Worm (Caenorhabditis elegans) whole organism, young adult: ENCODE data around the gene imp-2.
A peak's percentile ranks its signal among the peaks of the same experiment; 100 is the strongest.

ENCODE experiments used
- D2030.7 ChIP-seq: fragments of 200-800 bp; sonication (Bioruptor generic); IDR thresholded peaks from 2 replicates; pipeline ENCODE4 v1.3.6; 2022; ENCODE audit warnings: missing genetic modification reagents, missing genetic modification characterization, missing compliant biosample characterization
- F22D6.2 ChIP-seq: sonication (generic microtip); optimal IDR thresholded peaks from 2 replicates; lab custom pipeline; 2016; ENCODE audit warnings: mild to moderate bottlenecking, missing genetic modification characterization, missing compliant biosample characterization
- F55B11.4 ChIP-seq: sonication (generic microtip); optimal IDR thresholded peaks from 2 replicates; lab custom pipeline; 2016; ENCODE audit warnings: missing compliant biosample characterization, missing genetic modification characterization, borderline replicate concordance; ENCODE audit not compliant: insufficient read depth
- F57C9.4 ChIP-seq: sonication (generic microtip); optimal IDR thresholded peaks from 2 replicates; lab custom pipeline; 2017; ENCODE audit warnings: mild to moderate bottlenecking, missing genetic modification characterization, missing compliant biosample characterization
- Y79H2A.3 ChIP-seq: fragments of 200-800 bp; sonication (Bioruptor generic); conservative IDR thresholded peaks from 2 replicates; pipeline ENCODE4 v1.3.6; 2022; ENCODE audit warnings: missing genetic modification reagents, missing genetic modification characterization, missing compliant biosample characterization
- akir-1 ChIP-seq: fragments of 200-800 bp; sonication (Bioruptor generic); optimal IDR thresholded peaks from 2 replicates; lab custom pipeline; 2018; ENCODE audit warnings: mild to moderate bottlenecking, missing genetic modification characterization, moderate library complexity, missing compliant biosample characterization
- ama-1 ChIP-seq, 3 experiments: fragments of 150-350 bp in 1 of 3; sonication (generic microtip) in 2 of 3; optimal IDR thresholded peaks; 2 replicates each; lab custom pipeline; 2014 to 2018; ENCODE audit warnings: missing biosample characterization in 2 of 3, missing genetic modification characterization in 2 of 3, missing genetic modification reagents in 2 of 3
- atf-7 ChIP-seq: sonication (generic microtip); optimal IDR thresholded peaks from 2 replicates; lab custom pipeline; 2017; ENCODE audit warnings: mild to moderate bottlenecking, missing genetic modification characterization, missing compliant biosample characterization
- attf-5 ChIP-seq: fragments of 200-800 bp; sonication (Bioruptor generic); optimal IDR thresholded peaks from 2 replicates; lab custom pipeline; 2018; ENCODE audit warnings: mild to moderate bottlenecking, missing genetic modification characterization, missing compliant biosample characterization
- ccch-3 ChIP-seq: fragments of 200-800 bp; sonication (Bioruptor generic); optimal IDR thresholded peaks from 2 replicates; lab custom pipeline; 2018; ENCODE audit warnings: mild to moderate bottlenecking, missing genetic modification characterization, missing compliant biosample characterization
- cebp-1 ChIP-seq, 2 experiments: fragments of 200-800 bp in 1 of 2; sonication (Bioruptor generic) in 1 of 2; sonication (generic microtip) in 1 of 2; IDR thresholded peaks in 1 of 2; optimal IDR thresholded peaks in 1 of 2; 2 replicates each; pipeline versions ENCODE4 v1.3.6 to Lab custom; 2017 to 2022; ENCODE audit warnings: missing compliant biosample characterization in 2 of 2, missing genetic modification characterization in 2 of 2, mild to moderate bottlenecking in 1 of 2, missing genetic modification reagents in 1 of 2, moderate library complexity in 1 of 2
- cebp-2 ChIP-seq: fragments of 200-800 bp; sonication (Bioruptor generic); IDR thresholded peaks from 2 replicates; pipeline ENCODE4 v1.3.6; 2022; ENCODE audit warnings: missing genetic modification characterization, missing compliant biosample characterization
- ceh-40 ChIP-seq: fragments of 200-800 bp; sonication (Bioruptor generic); IDR thresholded peaks from 2 replicates; pipeline ENCODE4 v1.3.6; 2022; ENCODE audit warnings: missing genetic modification characterization, missing compliant biosample characterization
- ceh-91 ChIP-seq: fragments of 200-800 bp; sonication (Bioruptor generic); IDR thresholded peaks from 2 replicates; pipeline ENCODE4 v1.3.6; 2022; ENCODE audit warnings: missing genetic modification reagents, missing genetic modification characterization, missing compliant biosample characterization
- efl-1 ChIP-seq: fragments of 150-350 bp; optimal IDR thresholded peaks from 2 replicates; lab custom pipeline; 2014; ENCODE audit warnings: missing biosample characterization, missing genetic modification reagents, missing genetic modification characterization
- egl-18 ChIP-seq: fragments of 200-800 bp; sonication (Bioruptor generic); IDR thresholded peaks from 2 replicates; pipeline ENCODE4 v1.3.6; 2022; ENCODE audit warnings: missing genetic modification reagents, missing genetic modification characterization, missing compliant biosample characterization
- egl-44 ChIP-seq: fragments of 200-800 bp; sonication (Bioruptor generic); IDR thresholded peaks from 2 replicates; pipeline ENCODE4 v1.3.6; 2022; ENCODE audit warnings: missing genetic modification reagents, missing genetic modification characterization, missing compliant biosample characterization
- fkh-3 ChIP-seq: sonication (generic microtip); optimal IDR thresholded peaks from 2 replicates; lab custom pipeline; 2016; ENCODE audit warnings: mild to moderate bottlenecking, missing genetic modification characterization, missing compliant biosample characterization
- him-1 ChIP-seq: sonication (generic microtip); optimal IDR thresholded peaks from 2 replicates; lab custom pipeline; 2016; ENCODE audit warnings: missing genotype, missing genetic modification reagents, missing genetic modification characterization, missing compliant biosample characterization
- hlh-12 ChIP-seq: sonication (generic microtip); optimal IDR thresholded peaks from 2 replicates; lab custom pipeline; 2016; ENCODE audit warnings: missing genetic modification characterization, missing compliant biosample characterization
- hmg-1.2 ChIP-seq: fragments of 200-800 bp; sonication (Bioruptor generic); IDR thresholded peaks from 2 replicates; pipeline ENCODE4 v1.3.6; 2022; ENCODE audit warnings: missing genetic modification reagents, missing genetic modification characterization, missing compliant biosample characterization
- let-607 ChIP-seq, 2 experiments: fragments of 200-800 bp in 1 of 2; sonication (Bioruptor generic) in 1 of 2; sonication (generic microtip) in 1 of 2; optimal IDR thresholded peaks; 2 replicates each; lab custom pipeline; 2016 to 2018; ENCODE audit warnings: mild to moderate bottlenecking in 2 of 2, missing compliant biosample characterization in 2 of 2, missing genetic modification characterization in 2 of 2, moderate library complexity in 2 of 2, missing genotype in 1 of 2
- lin-54 ChIP-seq: fragments of 200-800 bp; sonication (Bioruptor generic); optimal IDR thresholded peaks from 2 replicates; lab custom pipeline; 2018; ENCODE audit warnings: mild to moderate bottlenecking, missing genetic modification characterization, missing compliant biosample characterization
- lir-1 ChIP-seq: fragments of 200-800 bp; sonication (Bioruptor generic); conservative IDR thresholded peaks from 2 replicates; pipeline ENCODE4 v1.3.6; 2022; ENCODE audit warnings: missing genetic modification reagents, missing genetic modification characterization, missing compliant biosample characterization
- lsl-1 ChIP-seq: fragments of 200-800 bp; sonication (Bioruptor generic); optimal IDR thresholded peaks from 2 replicates; lab custom pipeline; 2018; ENCODE audit warnings: mild to moderate bottlenecking, missing genetic modification characterization, moderate library complexity, missing compliant biosample characterization
- madf-6 ChIP-seq: fragments of 200-800 bp; sonication (Bioruptor generic); IDR thresholded peaks from 2 replicates; pipeline ENCODE4 v1.3.6; 2022; ENCODE audit warnings: missing genetic modification reagents, missing genetic modification characterization, missing compliant biosample characterization
- madf-8 ChIP-seq: fragments of 200-800 bp; sonication (Bioruptor generic); conservative IDR thresholded peaks from 2 replicates; pipeline ENCODE4 v1.3.6; 2022; ENCODE audit warnings: missing genetic modification reagents, missing genetic modification characterization, missing compliant biosample characterization
- mel-28 ChIP-seq: sonication (generic microtip); optimal IDR thresholded peaks from 2 replicates; lab custom pipeline; 2016; ENCODE audit warnings: borderline replicate concordance, mild to moderate bottlenecking, missing genetic modification characterization, missing compliant biosample characterization
- mes-4 ChIP-seq: sonication (generic microtip); optimal IDR thresholded peaks from 2 replicates; lab custom pipeline; 2016; ENCODE audit warnings: missing genotype, missing genetic modification characterization, missing compliant biosample characterization
- mxl-1 ChIP-seq: sonication (generic microtip); optimal IDR thresholded peaks from 2 replicates; lab custom pipeline; 2016; ENCODE audit warnings: missing genetic modification characterization, missing compliant biosample characterization
- nfyb-1 ChIP-seq: fragments of 200-800 bp; sonication (Bioruptor generic); IDR thresholded peaks from 2 replicates; pipeline ENCODE4 v1.3.6; 2022; ENCODE audit warnings: missing genetic modification reagents, missing genetic modification characterization, missing compliant biosample characterization
- repo-1 ChIP-seq: sonication (generic microtip); optimal IDR thresholded peaks from 2 replicates; lab custom pipeline; 2017; ENCODE audit warnings: mild to moderate bottlenecking, missing genetic modification characterization, missing compliant biosample characterization
- sea-2 ChIP-seq: fragments of 200-800 bp; sonication (Bioruptor generic); IDR thresholded peaks from 2 replicates; pipeline ENCODE4 v1.3.6; 2022; ENCODE audit warnings: missing genetic modification characterization, missing compliant biosample characterization
- snpc-1.3 ChIP-seq: sonication (generic microtip); optimal IDR thresholded peaks from 2 replicates; lab custom pipeline; 2017; ENCODE audit warnings: missing genetic modification characterization, mild to moderate bottlenecking, missing compliant biosample characterization, antibody characterized with exemption, moderate library complexity, missing genotype, missing genetic modification reagents; ENCODE audit not compliant: insufficient read depth
- snpc-4 ChIP-seq, 5 experiments: fragments of 150-350 bp in 1 of 5; sonication (generic microtip) in 4 of 5; optimal IDR thresholded peaks; 2 replicates each; lab custom pipeline; 2014 to 2018; ENCODE audit warnings: missing genetic modification characterization in 5 of 5, missing biosample characterization in 3 of 5, antibody characterized with exemption in 2 of 5, mild to moderate bottlenecking in 2 of 5, missing compliant biosample characterization in 2 of 5, missing genotype in 2 of 5, moderate library complexity in 2 of 5, missing genetic modification reagents in 1 of 5
- somi-1 ChIP-seq: fragments of 200-800 bp; sonication (Bioruptor generic); optimal IDR thresholded peaks from 2 replicates; lab custom pipeline; 2018; ENCODE audit warnings: mild to moderate bottlenecking, missing genetic modification characterization, missing compliant biosample characterization
- sptf-2 ChIP-seq: fragments of 200-800 bp; sonication (Bioruptor generic); optimal IDR thresholded peaks from 2 replicates; lab custom pipeline; 2018; ENCODE audit warnings: mild to moderate bottlenecking, missing genetic modification characterization, missing compliant biosample characterization
- tbp1 ChIP-seq: fragments of 200-800 bp; sonication (Bioruptor generic); optimal IDR thresholded peaks from 2 replicates; lab custom pipeline; 2018; ENCODE audit warnings: mild to moderate bottlenecking, missing genetic modification characterization, missing compliant biosample characterization
- tbx-9 ChIP-seq: sonication (generic microtip); optimal IDR thresholded peaks from 2 replicates; lab custom pipeline; 2016; ENCODE audit warnings: borderline replicate concordance, missing genetic modification characterization, inconsistent platforms, missing compliant biosample characterization
- xnd-1 ChIP-seq: sonication (generic microtip); optimal IDR thresholded peaks from 2 replicates; lab custom pipeline; 2016; ENCODE audit warnings: missing genotype, missing genetic modification reagents, missing genetic modification characterization, missing compliant biosample characterization
- ztf-18 ChIP-seq: sonication (generic microtip); optimal IDR thresholded peaks from 2 replicates; lab custom pipeline; 2016; ENCODE audit warnings: missing genotype, mild to moderate bottlenecking, missing genetic modification characterization, missing compliant biosample characterization
- ztf-25 ChIP-seq: fragments of 200-800 bp; sonication (Bioruptor generic); IDR thresholded peaks from 2 replicates; pipeline ENCODE4 v1.3.6; 2022; ENCODE audit warnings: missing genetic modification reagents, missing genetic modification characterization, missing compliant biosample characterization

Gene imp-2

DNA sequence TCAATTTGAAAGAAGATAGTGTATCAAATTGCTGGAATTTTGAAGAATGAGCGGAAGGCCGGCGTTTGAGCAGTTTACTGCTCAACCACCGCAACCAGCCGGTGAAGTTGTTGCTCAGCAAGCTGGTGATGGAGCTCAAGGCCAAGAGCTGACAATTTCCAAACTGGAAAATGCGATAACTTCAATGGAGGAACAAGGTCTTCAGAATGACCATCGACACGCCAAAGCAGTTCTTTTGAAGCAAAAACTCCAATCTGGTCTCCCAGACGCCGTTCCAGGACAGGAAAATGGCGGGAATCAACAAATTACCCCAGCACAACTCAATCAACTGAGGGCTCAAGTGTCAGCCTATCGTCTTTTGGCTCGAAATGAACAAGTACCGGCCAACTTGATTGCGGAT is 7.3 kb upstream of the imp-2 start:
- no peak for TF ChIP-seq ccch-3 (GFP tag; lab: Kevin White, UChicago)
- TF ChIP-seq snpc-1.3 (tag; lab: Kevin White, UChicago) = no peak
- TF ChIP-seq lin-54 (GFP tag; lab: Kevin White, UChicago) = no peak

DNA sequence TGAATTAATAATTGTTTCAGACTA is 7.1 kb upstream of the imp-2 start, which contains the start of gene swsn-4:
Gene swsn-4, plus strand, starts transcription at position 21 of the 24 bp plus-strand sequence.
- TF ChIP-seq ceh-91 (GFP tag; lab: Robert Waterston, UW) (no peak), ztf-18 (no peak), F22D6.2 (no peak), sea-2 (no peak), hlh-12 (no peak), cebp-2 (no peak), egl-18 (GFP tag; lab: Robert Waterston, UW) (no peak), Y79H2A.3 (GFP tag; lab: Robert Waterston, UW) (no peak), somi-1 (GFP tag; lab: Kevin White, UChicago) (no peak), lir-1 (GFP tag; lab: Robert Waterston, UW) (no peak)

DNA sequence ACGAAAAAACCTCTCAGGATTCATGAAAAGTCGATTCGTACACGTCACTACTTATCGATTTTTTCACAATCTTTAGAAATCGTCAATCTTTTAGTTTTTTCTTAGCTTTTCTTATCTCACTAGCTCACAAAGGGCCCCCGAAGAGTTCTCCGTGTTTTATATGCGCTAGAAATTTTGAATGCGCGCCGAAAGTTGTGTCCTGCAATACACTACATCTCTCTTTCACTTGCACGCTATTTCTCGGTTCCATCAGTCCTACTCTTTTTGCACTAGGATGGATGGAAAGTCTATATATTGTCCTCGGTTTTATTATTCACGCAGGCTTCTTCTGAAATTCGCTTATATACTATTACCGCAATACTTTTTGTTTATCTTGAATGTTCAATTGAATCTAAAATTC is 6.9 kb upstream of the imp-2 start:
- no peak for TF ChIP-seq ama-1 (optimal IDR thresholded peaks at IDR 0.05; lab: Kevin White, UChicago)
- TF ChIP-seq ama-1 (GFP tag; optimal IDR thresholded peaks at IDR 0.05; lab: Kevin White, UChicago) = no peak
- no peak for TF ChIP-seq snpc-4 (GFP tag; optimal IDR thresholded peaks at IDR 0.05; lab: Kevin White, UChicago)
- no peak for TF ChIP-seq snpc-4 (tag; optimal IDR thresholded peaks at IDR 0.05; lab: Kevin White, UChicago)
- TF ChIP-seq madf-8 (GFP tag; lab: Robert Waterston, UW) = no peak
- TF ChIP-seq lin-54 (GFP tag; lab: Kevin White, UChicago) = peak; percentile 11
- TF ChIP-seq mel-28 (tag; lab: Kevin White, UChicago) = no peak
- TF ChIP-seq xnd-1 = no peak

DNA sequence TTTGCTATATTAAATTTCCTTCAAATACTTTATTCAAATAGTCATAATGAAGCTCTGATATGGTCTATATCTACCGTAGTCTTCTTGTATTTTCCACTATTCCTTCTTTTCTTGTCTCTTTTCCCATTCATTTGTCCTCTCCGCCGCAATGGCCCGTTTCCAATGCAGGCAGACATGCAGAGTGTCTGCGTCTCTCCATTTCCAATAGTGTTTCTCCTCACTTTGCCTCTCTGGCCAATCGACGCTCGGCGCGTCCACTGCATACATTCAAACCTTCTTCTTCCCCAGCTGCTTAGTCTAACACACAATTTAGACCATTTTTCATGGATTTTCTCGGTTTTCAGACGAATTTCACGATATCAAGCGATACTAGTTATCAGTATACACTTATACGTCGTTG is 6.5 kb upstream of the imp-2 start:
- no peak for TF ChIP-seq sea-2
- TF ChIP-seq hmg-1.2 (GFP tag; lab: Robert Waterston, UW) = peak; percentile 100
- TF ChIP-seq let-607 (tag; optimal IDR thresholded peaks at IDR 0.05; lab: Kevin White, UChicago) = peak in 1 of 2 experiments; percentile 48
- TF ChIP-seq cebp-1 (GFP tag; IDR thresholded peaks at IDR 0.05; lab: Robert Waterston, UW) = no peak
- TF ChIP-seq cebp-1 (tag; optimal IDR thresholded peaks at IDR 0.05; lab: Kevin White, UChicago) = peak; percentile 31
- peak; percentile 95 for TF ChIP-seq nfyb-1

DNA sequence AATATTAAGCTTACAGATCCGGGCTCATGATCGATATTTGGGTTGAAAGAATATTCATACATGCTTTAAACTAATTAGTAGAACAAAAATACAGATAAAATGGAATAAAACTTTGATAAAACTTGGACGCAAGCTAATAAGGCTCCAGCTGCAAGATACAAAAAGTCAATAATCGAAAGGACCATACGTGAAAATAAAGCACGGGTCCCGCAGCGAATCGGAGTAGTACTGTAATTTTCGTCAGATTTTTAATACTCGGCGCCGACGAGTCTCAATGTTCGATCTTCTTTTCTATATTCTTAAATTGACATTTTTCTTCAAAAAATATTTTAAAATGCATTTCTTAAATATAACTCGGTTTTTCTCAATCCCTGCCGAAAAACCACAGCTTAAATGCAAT is 6.0 kb upstream of the imp-2 start, which contains the start of gene spo-11:
Gene spo-11, minus strand, starts transcription at position 189 of the 400 bp plus-strand sequence.
- no peak for TF ChIP-seq atf-7 (tag; lab: Kevin White, UChicago)
- TF ChIP-seq ztf-25 (GFP tag; lab: Robert Waterston, UW) = no peak
- 0 out of 2 replicates have a peak, but pooled peaks have one; percentile 36 for TF ChIP-seq ceh-91 (GFP tag; lab: Robert Waterston, UW)
- peak; percentile 94 for TF ChIP-seq lsl-1
- TF ChIP-seq mxl-1 (tag; lab: Kevin White, UChicago) = no peak
- TF ChIP-seq akir-1 = no peak
- no peak for TF ChIP-seq fkh-3 (tag; lab: Kevin White, UChicago)
- TF ChIP-seq attf-5 (GFP tag; lab: Kevin White, UChicago) = no peak
- no peak for TF ChIP-seq him-1
- TF ChIP-seq tbp1 (GFP tag; lab: Kevin White, UChicago) = no peak
- no peak for TF ChIP-seq F55B11.4 (tag; lab: Kevin White, UChicago)
- no peak for TF ChIP-seq ceh-40
- no peak for TF ChIP-seq let-607 (tag; optimal IDR thresholded peaks at IDR 0.05; lab: Kevin White, UChicago)
- TF ChIP-seq xnd-1 = peak; percentile 83
- no peak for TF ChIP-seq tbx-9 (tag; lab: Kevin White, UChicago)
- peak; percentile 90 for TF ChIP-seq madf-6 (GFP tag; lab: Robert Waterston, UW)
- TF ChIP-seq egl-44 (GFP tag; lab: Robert Waterston, UW) = no peak
- no peak for TF ChIP-seq repo-1
- TF ChIP-seq mes-4 (tag; lab: Kevin White, UChicago) = no peak
- TF ChIP-seq F57C9.4 (tag; lab: Kevin White, UChicago) = no peak
- no peak for TF ChIP-seq sptf-2
- peak; percentile 2 for TF ChIP-seq lin-54 (GFP tag; lab: Kevin White, UChicago)
- no peak for TF ChIP-seq Y79H2A.3 (GFP tag; lab: Robert Waterston, UW)
- TF ChIP-seq D2030.7 (GFP tag; lab: Robert Waterston, UW) = 0 out of 2 replicates have a peak, but pooled peaks have one; percentile 18
- TF ChIP-seq efl-1 = peak; percentile 5
